Fruit fly (Drosophila melanogaster): ENCODE data around the gene CG18731.

Gene CG18731

DNA sequence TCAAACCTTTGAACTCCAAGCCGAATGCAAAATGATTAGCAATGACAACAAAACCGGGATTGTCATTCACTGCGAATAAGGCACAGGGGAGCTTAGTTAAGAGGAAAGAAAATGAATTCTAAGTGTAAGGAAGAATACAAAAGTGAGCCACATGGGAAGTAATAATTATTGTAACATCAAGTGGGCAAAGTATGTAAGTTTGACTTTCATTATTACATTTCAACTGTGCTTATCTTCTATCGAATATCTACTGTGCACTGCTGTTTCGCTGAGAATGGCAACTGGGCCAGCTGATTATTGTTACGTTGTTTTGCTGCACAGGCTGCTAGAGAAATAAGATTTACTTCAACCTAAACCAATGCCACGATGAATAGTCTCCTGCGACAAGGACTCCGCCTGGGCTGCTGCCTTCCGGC lies 11.9 kb downstream of the CG18731 start, which contains the start of the genes CG7601 and CIA30 (continued):
- TF ChIP-seq fd96Cb (tag; optimal IDR thresholded peaks at IDR 0.05) = peak; percentile 99
- peak; percentile 98 for TF ChIP-seq CG13424 (tag; optimal IDR thresholded peaks at IDR 0.05)
- peak; percentile 97 for TF ChIP-seq CG11504 (tag; optimal IDR thresholded peaks at IDR 0.05)
- no peak for TF ChIP-seq HLH4C (GFP tag; IDR thresholded peaks at IDR 0.05; ENCODE audit: partially characterized antibody)
- TF ChIP-seq kay (GFP tag; optimal IDR thresholded peaks at IDR 0.05) = peak; percentile 98
- peak; percentile 91 for TF ChIP-seq CG17802 (tag; optimal IDR thresholded peaks at IDR 0.05)
- TF ChIP-seq Dip2 (GFP tag; IDR thresholded peaks at IDR 0.05) = peak; percentile 85
- TF ChIP-seq ac (GFP tag; optimal IDR thresholded peaks at IDR 0.05) = peak; percentile 78
- TF ChIP-seq Sry-β (GFP tag; optimal IDR thresholded peaks at IDR 0.05) = peak; percentile 56
- TF ChIP-seq Dbx (GFP tag; IDR thresholded peaks at IDR 0.05) = peak; percentile 100
- TF ChIP-seq Neu2 (GFP tag; optimal IDR thresholded peaks at IDR 0.05; ENCODE audit: borderline replicate concordance) = peak; percentile 94
- TF ChIP-seq Dfd (GFP tag; optimal IDR thresholded peaks at IDR 0.05) = no peak
- TF ChIP-seq Poxn (GFP tag; IDR thresholded peaks at IDR 0.05) = peak; percentile 99
- TF ChIP-seq Pdp1 (GFP tag; optimal IDR thresholded peaks at IDR 0.05) = peak; percentile 99
- peak; percentile 95 for TF ChIP-seq gsb-n (tag; optimal IDR thresholded peaks at IDR 0.05)
- TF ChIP-seq fd102C (GFP tag; optimal IDR thresholded peaks at IDR 0.05) = peak; percentile 83
- no peak for TF ChIP-seq CG7963 (GFP tag; IDR thresholded peaks at IDR 0.05; ENCODE audit: partially characterized antibody)
- peak; percentile 98 for TF ChIP-seq Dad (GFP tag; optimal IDR thresholded peaks at IDR 0.05)
- peak; percentile 95 for TF ChIP-seq Blimp-1 (GFP tag; optimal IDR thresholded peaks at IDR 0.05)
- TF ChIP-seq h (optimal IDR thresholded peaks at IDR 0.05) = no peak
- TF ChIP-seq CG2120 (GFP tag; optimal IDR thresholded peaks at IDR 0.05) = peak; percentile 99
- peak; percentile 95 for TF ChIP-seq trem (tag; optimal IDR thresholded peaks at IDR 0.05)
- TF ChIP-seq Dll (GFP tag; IDR thresholded peaks at IDR 0.05; ENCODE audit: partially characterized antibody) = peak; percentile 52; the same call in 2 of the 4 replicates
- TF ChIP-seq CG13624 (GFP tag; optimal IDR thresholded peaks at IDR 0.05) = peak; percentile 100
- TF ChIP-seq grau (tag; optimal IDR thresholded peaks at IDR 0.05) = peak; percentile 99
- TF ChIP-seq Dref (GFP tag; IDR thresholded peaks at IDR 0.05) = peak; percentile 61
- TF ChIP-seq C15 (GFP tag; IDR thresholded peaks at IDR 0.05) = peak; percentile 100
- TF ChIP-seq CG3407 (GFP tag; optimal IDR thresholded peaks at IDR 0.05) = peak; percentile 93
- peak; percentile 98 for TF ChIP-seq CG16863 (GFP tag; optimal IDR thresholded peaks at IDR 0.05)
- TF ChIP-seq trh (GFP tag; optimal IDR thresholded peaks at IDR 0.05) = peak; percentile 97
- TF ChIP-seq CG6791 (GFP tag; IDR thresholded peaks at IDR 0.05; ENCODE audit: partially characterized antibody) = no peak
- peak; percentile 100 for TF ChIP-seq CG14441 (GFP tag; IDR thresholded peaks at IDR 0.05)
- TF ChIP-seq Lim3 (GFP tag; IDR thresholded peaks at IDR 0.05) = peak; percentile 100
- TF ChIP-seq Hey (tag; optimal IDR thresholded peaks at IDR 0.05) = peak; percentile 87
- peak; percentile 100 for TF ChIP-seq CG32772 (GFP tag; IDR thresholded peaks at IDR 0.05)
- TF ChIP-seq B-H1 (GFP tag; IDR thresholded peaks at IDR 0.05) = peak; percentile 100
- peak; percentile 96 for TF ChIP-seq CG12299 (tag; optimal IDR thresholded peaks at IDR 0.05)
- no peak for TF ChIP-seq sqz (GFP tag; optimal IDR thresholded peaks at IDR 0.05)
- peak; percentile 100 for TF ChIP-seq CG16779 (GFP tag; IDR thresholded peaks at IDR 0.05)
- peak; percentile 96 for TF ChIP-seq BtbVII (GFP tag; optimal IDR thresholded peaks at IDR 0.05)
- TF ChIP-seq CG6254 (GFP tag; optimal IDR thresholded peaks at IDR 0.05) = peak; percentile 93
- peak; percentile 96 for TF ChIP-seq CG7271 (tag; optimal IDR thresholded peaks at IDR 0.05)
- TF ChIP-seq CG10431 (GFP tag; optimal IDR thresholded peaks at IDR 0.05) = no peak
- TF ChIP-seq sd (tag; optimal IDR thresholded peaks at IDR 0.05) = no peak
- TF ChIP-seq Dek (tag; optimal IDR thresholded peaks at IDR 0.05) = peak; percentile 98
- peak; percentile 99 for TF ChIP-seq wor (GFP tag; IDR thresholded peaks at IDR 0.05)
- TF ChIP-seq p53 (GFP tag; optimal IDR thresholded peaks at IDR 0.05) = peak; percentile 95
- TF ChIP-seq Sox100B (GFP tag; optimal IDR thresholded peaks at IDR 0.05) = peak; percentile 97
- TF ChIP-seq CG12744 (GFP tag; optimal IDR thresholded peaks at IDR 0.05) = peak; percentile 95
- peak; percentile 96 for TF ChIP-seq dm (GFP tag; optimal IDR thresholded peaks at IDR 0.05)
- peak; percentile 100 for TF ChIP-seq Doc2 (GFP tag; IDR thresholded peaks at IDR 0.05)

Measured in whole organism, embryonic.